Fruit fly (Drosophila melanogaster): Measurements from ENCODE around the gene CG33978.

CG33978 gene

dm6 chr4:179062-179919 is 3.9 kb upstream of the CG33978 start, which contains the start of gene Arl4 (continued):
- TF ChIP-seq Hr78 (GFP tag; optimal IDR thresholded peaks at IDR 0.05) (peak in 1 of 2 experiments; percentile 15), CG12659 (GFP tag; optimal IDR thresholded peaks at IDR 0.05) (peak; percentile 59), CG9437 (GFP tag; optimal IDR thresholded peaks at IDR 0.05) (no peak), crol (GFP tag; IDR thresholded peaks at IDR 0.05) (no peak), lola (GFP tag; optimal IDR thresholded peaks at IDR 0.05) (peak in 1 of 3 experiments; percentile 89), gem (tag; optimal IDR thresholded peaks at IDR 0.05) (peak; percentile 17), fu2 (GFP tag; optimal IDR thresholded peaks at IDR 0.05) (peak; percentile 36), onecut (GFP tag; IDR thresholded peaks at IDR 0.05) (0 out of 2 replicates have a peak, but pooled peaks have one; percentile 6), sens (GFP tag) (peak; percentile 14), ind (GFP tag; optimal IDR thresholded peaks at IDR 0.05) (peak; percentile 16), CG17912 (GFP tag; optimal IDR thresholded peaks at IDR 0.05) (no peak), Vsx1 (GFP tag; optimal IDR thresholded peaks at IDR 0.05) (no peak), mam (GFP tag; optimal IDR thresholded peaks at IDR 0.05) (peak; percentile 26), nom (GFP tag; optimal IDR thresholded peaks at IDR 0.05) (peak; percentile 20), CG12769 (tag; optimal IDR thresholded peaks at IDR 0.05) (peak; percentile 33), CG10267 (tag; optimal IDR thresholded peaks at IDR 0.05) (peak; percentile 28), CG34224 (GFP tag; IDR thresholded peaks at IDR 0.05; ENCODE audit: partially characterized antibody) (no peak), Spps (tag; optimal IDR thresholded peaks at IDR 0.05) (no peak), B-H2 (GFP tag; optimal IDR thresholded peaks at IDR 0.05) (peak; percentile 25), Sox100B (GFP tag; optimal IDR thresholded peaks at IDR 0.05) (no peak), CG7745 (tag; optimal IDR thresholded peaks at IDR 0.05) (no peak), Pdp1 (GFP tag; optimal IDR thresholded peaks at IDR 0.05) (peak; percentile 19 to 70), dmrt11E (tag; optimal IDR thresholded peaks at IDR 0.05) (peak; percentile 36), CG17361 (GFP tag; IDR thresholded peaks at IDR 0.05) (peak; percentile 60; the same call in 1 of the 3 replicates), Max (GFP tag; optimal IDR thresholded peaks at IDR 0.05) (no peak), CG17186 (GFP tag; optimal IDR thresholded peaks at IDR 0.05) (peak; percentile 13), Hmr (GFP tag; optimal IDR thresholded peaks at IDR 0.05) (no peak), CG13287 (GFP tag; IDR thresholded peaks at IDR 0.05; ENCODE audit: partially characterized antibody) (peak; percentile 38; the same call in 1 of the 2 replicates), pb (GFP tag; optimal IDR thresholded peaks at IDR 0.05) (no peak), Stat92E (GFP tag; optimal IDR thresholded peaks at IDR 0.05) (peak in 1 of 3 experiments; percentile 20), CG13424 (tag; optimal IDR thresholded peaks at IDR 0.05) (peak; percentile 7), CG10431 (GFP tag; optimal IDR thresholded peaks at IDR 0.05) (peak; percentile 94), CG33213 (GFP tag; optimal IDR thresholded peaks at IDR 0.05) (peak; percentile 25), row (GFP tag; IDR thresholded peaks at IDR 0.05) (peak; percentile 86), CG31441 (GFP tag; IDR thresholded peaks at IDR 0.05) (0 out of 2 replicates have a peak, but pooled peaks have one; percentile 36), btn (GFP tag; optimal IDR thresholded peaks at IDR 0.05) (no peak), Xbp1 (GFP tag; optimal IDR thresholded peaks at IDR 0.05) (peak; percentile 34), CG3995 (GFP tag; optimal IDR thresholded peaks at IDR 0.05) (peak; percentile 43), CG11723 (GFP tag; optimal IDR thresholded peaks at IDR 0.05) (peak; percentile 98), ssp (GFP tag; IDR thresholded peaks at IDR 0.05) (peak; percentile 99), CG1603 (tag; optimal IDR thresholded peaks at IDR 0.05) (peak; percentile 99), gfzf (GFP tag; optimal IDR thresholded peaks at IDR 0.05) (peak; percentile 28), HLH3B (GFP tag; IDR thresholded peaks at IDR 0.05) (0 out of 2 replicates have a peak, but pooled peaks have one; percentile 12), zfh2 (GFP tag; optimal IDR thresholded peaks at IDR 0.05) (peak; percentile 16), CG14050 (GFP tag; IDR thresholded peaks at IDR 0.05) (no peak), CG2120 (GFP tag; optimal IDR thresholded peaks at IDR 0.05) (peak; percentile 26), CG17328 (GFP tag; IDR thresholded peaks at IDR 0.05) (no peak)

Data from whole organism, embryonic.